Fruit fly (Drosophila melanogaster) whole organism, pupa: ENCODE results near the gene CG14442.

Experiments
- CG10348 ChIP-seq: fragments of 200-800 bp; sonication (Bioruptor generic); IDR thresholded peaks from 2 replicates; pipeline ENCODE4 v1.3.6; 2022; ENCODE audit warnings: missing biosample characterization, missing genetic modification characterization
- CG12605 ChIP-seq: fragments of 200-800 bp; sonication (Bioruptor generic); IDR thresholded peaks from 2 replicates; pipeline ENCODE4 v1.3.6; 2022; ENCODE audit warnings: missing biosample characterization, missing genetic modification characterization
- CG9948 ChIP-seq: fragments of 200-800 bp; sonication (Bioruptor generic); optimal IDR thresholded peaks from 2 replicates; lab custom pipeline; 2018; ENCODE audit warnings: missing biosample characterization, mild to moderate bottlenecking, missing genetic modification characterization, moderate library complexity
- D1 ChIP-seq: fragments of 200-800 bp; sonication (Bioruptor generic); optimal IDR thresholded peaks from 2 replicates; lab custom pipeline; 2018; ENCODE audit warnings: missing biosample characterization, mild to moderate bottlenecking, missing genetic modification characterization, moderate library complexity
- EcR ChIP-seq: fragments of 200-800 bp; sonication (Bioruptor generic); optimal IDR thresholded peaks from 3 replicates; lab custom pipeline; 2019; ENCODE audit warnings: missing biosample characterization, missing genetic modification characterization, mild to moderate bottlenecking, moderate library complexity, missing genetic modification reagents
- Ets98B ChIP-seq: fragments of 200-800 bp; sonication (Bioruptor generic); IDR thresholded peaks from 2 replicates; pipeline ENCODE4 v1.3.6; 2022; ENCODE audit warnings: missing biosample characterization, missing genetic modification characterization
- Pif1B ChIP-seq: fragments of 200-800 bp; sonication (Bioruptor generic); optimal IDR thresholded peaks from 3 replicates; lab custom pipeline; 2016; ENCODE audit warnings: missing biosample characterization, missing genetic modification characterization

DNA sequence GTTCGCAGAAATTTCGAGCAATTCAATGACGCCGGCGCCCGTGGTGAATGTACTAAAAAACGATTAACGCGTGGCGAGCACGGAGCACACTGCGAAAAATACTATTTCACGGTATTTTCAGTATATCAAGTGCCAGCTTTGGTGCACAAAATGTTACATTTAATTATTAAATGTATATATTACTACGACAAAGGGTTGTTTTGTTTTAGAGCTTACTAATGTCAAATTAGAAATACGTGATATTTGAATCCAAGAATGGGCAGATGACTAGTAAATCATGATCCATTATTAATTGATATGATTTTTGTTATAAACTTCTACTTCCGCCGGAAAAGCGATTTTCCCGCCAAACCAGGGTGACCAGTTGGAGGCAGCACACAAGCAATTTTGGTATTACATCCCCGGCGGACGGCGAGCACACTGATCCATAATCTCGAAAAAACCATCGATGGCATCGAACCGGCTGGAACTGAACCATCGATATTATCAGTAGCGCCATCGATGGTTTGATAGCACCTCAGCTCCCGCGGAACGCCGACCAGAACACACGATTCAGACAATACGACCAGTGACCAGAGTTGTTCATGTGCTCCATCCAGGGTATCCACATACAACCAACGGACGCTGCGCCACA is 40.5 kb downstream of the CG14442 start, which contains the start of the genes CG3226 and Cdc7:
- peak; percentile 12 for TF ChIP-seq Pif1B (GFP tag; lab: Kevin White, UChicago)
- TF ChIP-seq D1 = no peak
- 0 out of 2 replicates have a peak, but pooled peaks have one; percentile 33 for TF ChIP-seq Ets98B (GFP tag; lab: Robert Waterston, UW)
- TF ChIP-seq CG9948 = no peak
- no peak for TF ChIP-seq CG12605 (GFP tag; lab: Robert Waterston, UW)
- TF ChIP-seq CG10348 = no peak
- TF ChIP-seq EcR (GFP tag; lab: Kevin White, UChicago) = no peak
